Fruit fly (Drosophila melanogaster): Measurements from ENCODE around the gene mRRF2.

The mRRF2 gene

dm6 chr3R:22594257-22594656, 19.2 kb upstream of the mRRF2 start:
- TF ChIP-seq Pif1B (GFP tag; optimal IDR thresholded peaks at IDR 0.05) (no peak), CG12605 (GFP tag; IDR thresholded peaks at IDR 0.05) (no peak), CG10348 (GFP tag; IDR thresholded peaks at IDR 0.05) (no peak), Ets98B (GFP tag; IDR thresholded peaks at IDR 0.05) (0 out of 2 replicates have a peak, but pooled peaks have one; percentile 22), CG32121 (GFP tag; IDR thresholded peaks at IDR 0.05) (no peak; the same call in 1 of the 2 replicates), Pif1A (GFP tag; optimal IDR thresholded peaks at IDR 0.05) (peak; percentile 24), gl (tag; optimal IDR thresholded peaks at IDR 0.05) (no peak), rn (GFP tag; IDR thresholded peaks at IDR 0.05) (peak; percentile 13; the same call in 1 of the 2 replicates), CG34367 (tag; optimal IDR thresholded peaks at IDR 0.05) (no peak), CG4496 (GFP tag; IDR thresholded peaks at IDR 0.05) (no peak), CG15710 (tag; optimal IDR thresholded peaks at IDR 0.05) (no peak), CG17806 (tag; optimal IDR thresholded peaks at IDR 0.05) (no peak), CG9948 (tag; optimal IDR thresholded peaks at IDR 0.05) (peak; percentile 1), EcR (GFP tag; optimal IDR thresholded peaks at IDR 0.05) (no peak), CG14655 (GFP tag; optimal IDR thresholded peaks at IDR 0.05) (peak; percentile 75), CG8301 (tag; optimal IDR thresholded peaks at IDR 0.05) (peak; percentile 74)

- TF ChIP-seq CG4496 (GFP tag; IDR thresholded peaks at IDR 0.05) (no peak), CG17806 (tag; optimal IDR thresholded peaks at IDR 0.05) (no peak), CG34367 (tag; optimal IDR thresholded peaks at IDR 0.05) (no peak), D1 (tag; optimal IDR thresholded peaks at IDR 0.05) (no peak), CG32121 (GFP tag; IDR thresholded peaks at IDR 0.05) (no peak), rn (GFP tag; IDR thresholded peaks at IDR 0.05) (no peak), CG9948 (tag; optimal IDR thresholded peaks at IDR 0.05) (no peak), CG14655 (GFP tag; optimal IDR thresholded peaks at IDR 0.05) (no peak), CG13204 (GFP tag; optimal IDR thresholded peaks at IDR 0.05) (no peak), CG10348 (GFP tag; IDR thresholded peaks at IDR 0.05) (no peak), gl (tag; optimal IDR thresholded peaks at IDR 0.05) (no peak), fd96Ca (GFP tag; IDR thresholded peaks at IDR 0.05) (no peak), Pif1A (GFP tag; optimal IDR thresholded peaks at IDR 0.05) (no peak), CG8301 (tag; optimal IDR thresholded peaks at IDR 0.05) (no peak), CG15710 (tag; optimal IDR thresholded peaks at IDR 0.05) (no peak), CG8159 (tag; optimal IDR thresholded peaks at IDR 0.05) (no peak), Snoo (tag; optimal IDR thresholded peaks at IDR 0.05) (no peak), EcR (GFP tag; optimal IDR thresholded peaks at IDR 0.05) (no peak)
Measured at dm6 chr3R:22595293-22595868, 18.1 kb upstream of the mRRF2 start.

dm6 chr3R:22596450-22596849, 17.0 kb upstream of the mRRF2 start:
- TF ChIP-seq CG17806 (tag; optimal IDR thresholded peaks at IDR 0.05) (no peak), Snoo (tag; optimal IDR thresholded peaks at IDR 0.05) (no peak), CG32121 (GFP tag; IDR thresholded peaks at IDR 0.05) (no peak), EcR (GFP tag; optimal IDR thresholded peaks at IDR 0.05) (no peak), D1 (tag; optimal IDR thresholded peaks at IDR 0.05) (no peak), CG13204 (GFP tag; optimal IDR thresholded peaks at IDR 0.05) (no peak), CG4496 (GFP tag; IDR thresholded peaks at IDR 0.05) (no peak), Pif1B (GFP tag; optimal IDR thresholded peaks at IDR 0.05) (no peak), CG8159 (tag; optimal IDR thresholded peaks at IDR 0.05) (no peak), gl (tag; optimal IDR thresholded peaks at IDR 0.05) (no peak), CG14655 (GFP tag; optimal IDR thresholded peaks at IDR 0.05) (no peak), fd96Ca (GFP tag; IDR thresholded peaks at IDR 0.05) (no peak), CG15710 (tag; optimal IDR thresholded peaks at IDR 0.05) (no peak), CG12605 (GFP tag; IDR thresholded peaks at IDR 0.05) (no peak), CG34367 (tag; optimal IDR thresholded peaks at IDR 0.05) (no peak), CG8301 (tag; optimal IDR thresholded peaks at IDR 0.05) (no peak), rn (GFP tag; IDR thresholded peaks at IDR 0.05) (no peak), Pif1A (GFP tag; optimal IDR thresholded peaks at IDR 0.05) (no peak), CG9948 (tag; optimal IDR thresholded peaks at IDR 0.05) (no peak)

- no peak for TF ChIP-seq Pif1A (GFP tag; optimal IDR thresholded peaks at IDR 0.05)
- TF ChIP-seq Ets98B (GFP tag; IDR thresholded peaks at IDR 0.05): peak; percentile 92
- no peak for TF ChIP-seq CG9948 (tag; optimal IDR thresholded peaks at IDR 0.05)
- TF ChIP-seq fd96Ca (GFP tag; IDR thresholded peaks at IDR 0.05): peak; percentile 79
- peak; percentile 55; the same call in 1 of the 2 replicates for TF ChIP-seq rn (GFP tag; IDR thresholded peaks at IDR 0.05)
- TF ChIP-seq EcR (GFP tag; optimal IDR thresholded peaks at IDR 0.05): no peak
- peak; percentile 86 for TF ChIP-seq CG12605 (GFP tag; IDR thresholded peaks at IDR 0.05)
- TF ChIP-seq CG34367 (tag; optimal IDR thresholded peaks at IDR 0.05): no peak
- no peak for TF ChIP-seq CG14655 (GFP tag; optimal IDR thresholded peaks at IDR 0.05)
- TF ChIP-seq D1 (tag; optimal IDR thresholded peaks at IDR 0.05): no peak
- TF ChIP-seq CG4496 (GFP tag; IDR thresholded peaks at IDR 0.05): peak; percentile 91
- no peak for TF ChIP-seq Pif1B (GFP tag; optimal IDR thresholded peaks at IDR 0.05)
- no peak for TF ChIP-seq CG8159 (tag; optimal IDR thresholded peaks at IDR 0.05)
- no peak for TF ChIP-seq CG17806 (tag; optimal IDR thresholded peaks at IDR 0.05)
- TF ChIP-seq CG8301 (tag; optimal IDR thresholded peaks at IDR 0.05): no peak
- TF ChIP-seq CG10348 (GFP tag; IDR thresholded peaks at IDR 0.05): peak; percentile 51
- TF ChIP-seq CG13204 (GFP tag; optimal IDR thresholded peaks at IDR 0.05): no peak
- TF ChIP-seq CG15710 (tag; optimal IDR thresholded peaks at IDR 0.05): no peak
- peak; percentile 2 for TF ChIP-seq gl (tag; optimal IDR thresholded peaks at IDR 0.05)
- peak; percentile 88 for TF ChIP-seq CG32121 (GFP tag; IDR thresholded peaks at IDR 0.05)
- TF ChIP-seq Snoo (tag; optimal IDR thresholded peaks at IDR 0.05): no peak
Measured at dm6 chr3R:22597344-22597954, 16.0 kb upstream of the mRRF2 start.

- TF ChIP-seq CG9948 (tag; optimal IDR thresholded peaks at IDR 0.05): no peak
- no peak for TF ChIP-seq CG4496 (GFP tag; IDR thresholded peaks at IDR 0.05)
- no peak for TF ChIP-seq CG13204 (GFP tag; optimal IDR thresholded peaks at IDR 0.05)
- no peak for TF ChIP-seq rn (GFP tag; IDR thresholded peaks at IDR 0.05)
- TF ChIP-seq CG14655 (GFP tag; optimal IDR thresholded peaks at IDR 0.05): no peak
- no peak for TF ChIP-seq gl (tag; optimal IDR thresholded peaks at IDR 0.05)
- TF ChIP-seq CG17806 (tag; optimal IDR thresholded peaks at IDR 0.05): no peak
- TF ChIP-seq fd96Ca (GFP tag; IDR thresholded peaks at IDR 0.05): no peak
- TF ChIP-seq CG10348 (GFP tag; IDR thresholded peaks at IDR 0.05): no peak
- no peak for TF ChIP-seq Pif1A (GFP tag; optimal IDR thresholded peaks at IDR 0.05)
- TF ChIP-seq CG15710 (tag; optimal IDR thresholded peaks at IDR 0.05): no peak
- TF ChIP-seq Ets98B (GFP tag; IDR thresholded peaks at IDR 0.05): no peak
- TF ChIP-seq CG8159 (tag; optimal IDR thresholded peaks at IDR 0.05): no peak
- no peak for TF ChIP-seq EcR (GFP tag; optimal IDR thresholded peaks at IDR 0.05)
- no peak for TF ChIP-seq D1 (tag; optimal IDR thresholded peaks at IDR 0.05)
- TF ChIP-seq Snoo (tag; optimal IDR thresholded peaks at IDR 0.05): no peak
- TF ChIP-seq CG12605 (GFP tag; IDR thresholded peaks at IDR 0.05): no peak
- no peak for TF ChIP-seq CG34367 (tag; optimal IDR thresholded peaks at IDR 0.05)
Measured at dm6 chr3R:22598759-22599158, 14.7 kb upstream of the mRRF2 start.

All from whole organism, pupa.